Worm (Caenorhabditis elegans): Measurements from ENCODE around the gene clc-20.

Gene clc-20

ce11 chrIII:886726-887125, 14.3 kb downstream of the clc-20 start, which contains the start of gene zer-1:
zer-1 (minus strand) TSS chrIII:886793.
- TF ChIP-seq ceh-45 (GFP tag; IDR thresholded peaks at IDR 0.05) (no peak), ama-1 (optimal IDR thresholded peaks at IDR 0.05) (no peak), madf-2 (tag; optimal IDR thresholded peaks at IDR 0.05) (no peak), ref-2 (tag; optimal IDR thresholded peaks at IDR 0.05) (no peak), Y22D7AL.16 (tag; optimal IDR thresholded peaks at IDR 0.05) (no peak), ceh-22 (tag; optimal IDR thresholded peaks at IDR 0.05) (no peak), ceh-2 (tag; optimal IDR thresholded peaks at IDR 0.05) (no peak), hlh-30 (tag; optimal IDR thresholded peaks at IDR 0.05; ENCODE audit: insufficient read depth) (no peak)

- no peak for TF ChIP-seq K02D7.2 (tag; optimal IDR thresholded peaks at IDR 0.05)
- TF ChIP-seq ceh-18 (tag; optimal IDR thresholded peaks at IDR 0.05), result peak; percentile 42
- TF ChIP-seq pros-1 (tag; optimal IDR thresholded peaks at IDR 0.05), result peak; percentile 67
- TF ChIP-seq sox-2 (GFP tag; IDR thresholded peaks at IDR 0.05), result no peak
- TF ChIP-seq mec-3 (tag; optimal IDR thresholded peaks at IDR 0.05; ENCODE audit: borderline replicate concordance), result no peak
- peak; percentile 55 for TF ChIP-seq unc-55 (GFP tag; optimal IDR thresholded peaks at IDR 0.05)
- peak; percentile 14 for TF ChIP-seq syd-9 (tag; optimal IDR thresholded peaks at IDR 0.05)
- TF ChIP-seq ceh-14 (tag; optimal IDR thresholded peaks at IDR 0.05), result peak; percentile 50
- peak; percentile 55 for TF ChIP-seq dve-1 (tag; optimal IDR thresholded peaks at IDR 0.05)
- TF ChIP-seq unc-86 (tag; optimal IDR thresholded peaks at IDR 0.05), result peak; percentile 13
- TF ChIP-seq rnt-1 (tag; optimal IDR thresholded peaks at IDR 0.05), result peak; percentile 10
- TF ChIP-seq ceh-48 (tag; optimal IDR thresholded peaks at IDR 0.05), result peak; percentile 99
- peak; percentile 22 for TF ChIP-seq ceh-30 (tag; optimal IDR thresholded peaks at IDR 0.05)
- TF ChIP-seq ceh-45 (GFP tag; IDR thresholded peaks at IDR 0.05), result 0 out of 2 replicates have a peak, but pooled peaks have one; percentile 19
- peak; percentile 53 for TF ChIP-seq eyg-1 (tag; optimal IDR thresholded peaks at IDR 0.05)
- TF ChIP-seq madf-2 (tag; optimal IDR thresholded peaks at IDR 0.05), result peak; percentile 13
- TF ChIP-seq elt-2 (tag; optimal IDR thresholded peaks at IDR 0.05), result peak; percentile 52
- peak; percentile 68 for TF ChIP-seq ceh-19 (GFP tag; optimal IDR thresholded peaks at IDR 0.05)
- no peak for TF ChIP-seq fkh-6 (tag; optimal IDR thresholded peaks at IDR 0.05)
- TF ChIP-seq nhr-11 (tag; optimal IDR thresholded peaks at IDR 0.05), result no peak
- no peak for TF ChIP-seq dmd-4 (tag; optimal IDR thresholded peaks at IDR 0.05; ENCODE audit: borderline replicate concordance)
- TF ChIP-seq unc-3 (GFP tag; conservative IDR thresholded peaks at IDR 0.05), result no peak; the same call in 1 of the 2 replicates
- TF ChIP-seq unc-3 (tag; optimal IDR thresholded peaks at IDR 0.05), result peak; percentile 45
- peak; percentile 44 for TF ChIP-seq fkh-10 (GFP tag; optimal IDR thresholded peaks at IDR 0.05)
- peak; percentile 83 for TF ChIP-seq ceh-31 (tag; optimal IDR thresholded peaks at IDR 0.05)
- TF ChIP-seq hlh-30 (tag; optimal IDR thresholded peaks at IDR 0.05; ENCODE audit: insufficient read depth), result peak; percentile 73
- no peak for TF ChIP-seq C38D4.7 (GFP tag; optimal IDR thresholded peaks at IDR 0.05)
- TF ChIP-seq tbx-7 (tag; optimal IDR thresholded peaks at IDR 0.05), result no peak
- TF ChIP-seq K09A11.1 (tag; optimal IDR thresholded peaks at IDR 0.05; ENCODE audit: insufficient read depth), result peak; percentile 46
- no peak for TF ChIP-seq odd-2 (tag; optimal IDR thresholded peaks at IDR 0.05)
- peak; percentile 71 for TF ChIP-seq nfya-1 (tag; optimal IDR thresholded peaks at IDR 0.05)
- peak; percentile 35 for TF ChIP-seq ref-2 (tag; optimal IDR thresholded peaks at IDR 0.05)
- peak; percentile 73 for TF ChIP-seq unc-42 (tag; optimal IDR thresholded peaks at IDR 0.05)
- TF ChIP-seq tbx-2 (tag; optimal IDR thresholded peaks at IDR 0.05), result peak; percentile 76
- TF ChIP-seq F13H6.1 (tag; optimal IDR thresholded peaks at IDR 0.05), result peak; percentile 1
- peak; percentile 40 for TF ChIP-seq ceh-34 (tag; optimal IDR thresholded peaks at IDR 0.05)
Measured at ce11 chrIII:887874-888299, 15.5 kb downstream of the clc-20 start.

ce11 chrIII:888983-889549, 16.7 kb downstream of the clc-20 start:
- TF ChIP-seq unc-55 (GFP tag; optimal IDR thresholded peaks at IDR 0.05) (no peak), unc-3 (GFP tag; conservative IDR thresholded peaks at IDR 0.05) (no peak), unc-3 (tag; optimal IDR thresholded peaks at IDR 0.05) (no peak), T23F11.4 (GFP tag; optimal IDR thresholded peaks at IDR 0.05) (no peak), pat-9 (tag; optimal IDR thresholded peaks at IDR 0.05) (no peak), ceh-31 (tag; optimal IDR thresholded peaks at IDR 0.05) (no peak), pqm-1 (tag; optimal IDR thresholded peaks at IDR 0.05) (no peak), ama-1 (optimal IDR thresholded peaks at IDR 0.05) (no peak), pag-3 (tag; optimal IDR thresholded peaks at IDR 0.05; ENCODE audit: borderline replicate concordance) (no peak), dve-1 (tag; optimal IDR thresholded peaks at IDR 0.05) (no peak), hlh-30 (tag; optimal IDR thresholded peaks at IDR 0.05; ENCODE audit: insufficient read depth) (peak; percentile 48), pha-4 (tag; optimal IDR thresholded peaks at IDR 0.05) (no peak), C38D4.7 (GFP tag; optimal IDR thresholded peaks at IDR 0.05) (no peak), npax-4 (tag; optimal IDR thresholded peaks at IDR 0.05) (no peak), ets-4 (tag; optimal IDR thresholded peaks at IDR 0.05) (no peak), sdc-2 (tag; optimal IDR thresholded peaks at IDR 0.05) (no peak), unc-42 (tag; optimal IDR thresholded peaks at IDR 0.05) (peak; percentile 40), ceh-45 (GFP tag; IDR thresholded peaks at IDR 0.05) (no peak), fkh-10 (GFP tag; optimal IDR thresholded peaks at IDR 0.05) (no peak)
